Worm (Caenorhabditis elegans) whole organism, L1 larva: ENCODE measurements around the gene pafo-1.

ENCODE experiments used
- C34B4.2 ChIP-seq: sonication (generic microtip); optimal IDR thresholded peaks from 2 replicates; lab custom pipeline; 2017; ENCODE audit warnings: mild to moderate bottlenecking, missing genetic modification characterization, missing compliant biosample characterization
- F16B12.6 ChIP-seq: fragments of 150-350 bp; optimal IDR thresholded peaks from 2 replicates; lab custom pipeline; 2014; ENCODE audit warnings: missing biosample characterization, missing genetic modification characterization
- Y116A8C.19 ChIP-seq: sonication (generic microtip); optimal IDR thresholded peaks from 2 replicates; lab custom pipeline; 2016; ENCODE audit warnings: missing compliant biosample characterization, missing genetic modification characterization, borderline replicate concordance
- alr-1 ChIP-seq: fragments of 200-800 bp; sonication (Bioruptor generic); optimal IDR thresholded peaks from 2 replicates; lab custom pipeline; 2018; ENCODE audit warnings: borderline replicate concordance, mild to moderate bottlenecking, missing genetic modification characterization, missing compliant biosample characterization
- blmp-1 ChIP-seq: fragments of 150-350 bp; optimal IDR thresholded peaks from 2 replicates; lab custom pipeline; 2014; ENCODE audit warnings: missing biosample characterization, missing genetic modification characterization
- ceh-63 ChIP-seq: fragments of 200-800 bp; sonication (Bioruptor generic); optimal IDR thresholded peaks from 2 replicates; lab custom pipeline; 2018; ENCODE audit warnings: mild to moderate bottlenecking, missing genetic modification characterization, missing compliant biosample characterization
- ceh-8 ChIP-seq: fragments of 200-800 bp; sonication (Bioruptor generic); optimal IDR thresholded peaks from 2 replicates; lab custom pipeline; 2018; ENCODE audit warnings: mild to moderate bottlenecking, missing genetic modification characterization, moderate library complexity, missing compliant biosample characterization
- ceh-88 ChIP-seq: fragments of 200-800 bp; sonication (Bioruptor generic); IDR thresholded peaks from 2 replicates; pipeline ENCODE4 v1.3.6; 2022; ENCODE audit warnings: missing genetic modification characterization, missing compliant biosample characterization
- ces-1 ChIP-seq: fragments of 150-350 bp; optimal IDR thresholded peaks from 2 replicates; lab custom pipeline; 2014; ENCODE audit warnings: missing biosample characterization, missing genetic modification reagents, missing genetic modification characterization
- efl-1 ChIP-seq, 4 experiments: fragments of 150-350 bp; optimal IDR thresholded peaks in 3 of 4; peaks in 1 of 4; 1 replicate in 1 of 4; 2 replicates in 3 of 4; lab custom pipeline; 2014; ENCODE audit warnings: missing biosample characterization in 2 of 4, missing genetic modification characterization in 2 of 4, missing genetic modification reagents in 2 of 4
- egl-13 ChIP-seq: sonication (generic microtip); optimal IDR thresholded peaks from 2 replicates; lab custom pipeline; 2016; ENCODE audit warnings: missing genotype, missing genetic modification reagents, missing genetic modification characterization, missing compliant biosample characterization
- egl-27 ChIP-seq, 2 experiments: fragments of 150-350 bp in 1 of 2; sonication (generic microtip); optimal IDR thresholded peaks; 3 replicates each; lab custom pipeline; 2017 to 2018; ENCODE audit warnings: missing biosample characterization in 2 of 2, missing genetic modification characterization in 2 of 2, missing genetic modification reagents in 2 of 2
- elt-3 ChIP-seq, 6 experiments: fragments of 150-350 bp in 1 of 6; sonication (generic microtip); optimal IDR thresholded peaks; 2 replicates each; lab custom pipeline; 2017 to 2018; ENCODE audit warnings: missing biosample characterization in 6 of 6, missing genetic modification characterization in 6 of 6, inconsistent platforms in 1 of 6
- fkh-10 ChIP-seq: sonication (generic microtip); optimal IDR thresholded peaks from 2 replicates; lab custom pipeline; 2017; ENCODE audit warnings: missing biosample characterization, missing genetic modification reagents, missing genetic modification characterization
- fos-1 ChIP-seq: fragments of 150-350 bp; optimal IDR thresholded peaks from 2 replicates; lab custom pipeline; 2014; ENCODE audit warnings: missing biosample characterization, missing genetic modification characterization
- hlh-4 ChIP-seq: sonication (generic microtip); optimal IDR thresholded peaks from 2 replicates; lab custom pipeline; 2016; ENCODE audit warnings: mild to moderate bottlenecking, missing genetic modification characterization, missing compliant biosample characterization
- hpl-2 ChIP-seq: fragments of 150-350 bp; optimal IDR thresholded peaks from 2 replicates; lab custom pipeline; 2014; ENCODE audit warnings: missing biosample characterization, missing genetic modification reagents, missing genetic modification characterization
- lin-14 ChIP-seq: fragments of 200-800 bp; sonication (Bioruptor generic); optimal IDR thresholded peaks from 2 replicates; lab custom pipeline; 2018; ENCODE audit warnings: mild to moderate bottlenecking, missing genetic modification characterization, moderate library complexity, missing compliant biosample characterization
- lin-15B ChIP-seq: fragments of 150-350 bp; sonication (generic microtip); optimal IDR thresholded peaks from 3 replicates; lab custom pipeline; 2014; ENCODE audit warnings: missing biosample characterization, missing genetic modification characterization
- lin-39 ChIP-seq: fragments of 150-350 bp; optimal IDR thresholded peaks from 2 replicates; lab custom pipeline; 2014; ENCODE audit warnings: missing biosample characterization, missing genetic modification reagents, missing genetic modification characterization
- lir-3 ChIP-seq: sonication (generic microtip); optimal IDR thresholded peaks from 2 replicates; lab custom pipeline; 2016; ENCODE audit warnings: mild to moderate bottlenecking, missing genetic modification characterization, moderate library complexity, missing compliant biosample characterization; ENCODE audit not compliant: poor library complexity
- mef-2 ChIP-seq: fragments of 150-350 bp; optimal IDR thresholded peaks from 2 replicates; lab custom pipeline; 2014; ENCODE audit warnings: missing biosample characterization, missing genetic modification characterization
- nhr-11 ChIP-seq: fragments of 150-350 bp; optimal IDR thresholded peaks from 2 replicates; lab custom pipeline; 2014; ENCODE audit warnings: missing biosample characterization, missing genetic modification characterization
- nhr-12 ChIP-seq: sonication (generic microtip); optimal IDR thresholded peaks from 2 replicates; lab custom pipeline; 2017; ENCODE audit warnings: missing biosample characterization, missing genetic modification characterization
- nhr-20 ChIP-seq: sonication (generic microtip); optimal IDR thresholded peaks from 2 replicates; lab custom pipeline; 2016; ENCODE audit warnings: mild to moderate bottlenecking, missing genetic modification characterization, missing compliant biosample characterization
- nhr-71 ChIP-seq: sonication (generic microtip); optimal IDR thresholded peaks from 2 replicates; lab custom pipeline; 2016; ENCODE audit warnings: mild to moderate bottlenecking, missing genetic modification characterization, moderate library complexity, missing compliant biosample characterization
- nhr-77 ChIP-seq: fragments of 150-350 bp; optimal IDR thresholded peaks from 2 replicates; lab custom pipeline; 2014; ENCODE audit warnings: missing biosample characterization, missing genetic modification characterization
- nhr-85 ChIP-seq: sonication (generic microtip); peaks from one replicate; lab custom pipeline; 2016; ENCODE audit warnings: missing genetic modification characterization, inconsistent platforms, missing compliant biosample characterization
- pag-3 ChIP-seq: sonication (generic microtip); optimal IDR thresholded peaks from 2 replicates; lab custom pipeline; 2017; ENCODE audit warnings: missing genetic modification characterization, mild to moderate bottlenecking, missing compliant biosample characterization, antibody characterized with exemption, borderline replicate concordance; ENCODE audit not compliant: insufficient read depth
- pqm-1 ChIP-seq: sonication (generic microtip); optimal IDR thresholded peaks from 3 replicates; lab custom pipeline; 2017; ENCODE audit warnings: missing biosample characterization, missing genetic modification characterization
- rnt-1 ChIP-seq: sonication (generic microtip); optimal IDR thresholded peaks from 2 replicates; lab custom pipeline; 2016; ENCODE audit warnings: mild to moderate bottlenecking, missing genetic modification characterization, moderate library complexity, missing compliant biosample characterization
- skn-1 ChIP-seq: fragments of 150-350 bp; optimal IDR thresholded peaks from 2 replicates; lab custom pipeline; 2014; ENCODE audit warnings: missing biosample characterization, missing genetic modification characterization
- snu-23 ChIP-seq: sonication (generic microtip); optimal IDR thresholded peaks from 2 replicates; lab custom pipeline; 2016; ENCODE audit warnings: missing genetic modification characterization, missing compliant biosample characterization
- sptf-1 ChIP-seq: fragments of 150-350 bp; optimal IDR thresholded peaks from 2 replicates; lab custom pipeline; 2014; ENCODE audit warnings: missing biosample characterization, missing genetic modification characterization
- swsn-7 ChIP-seq: sonication (generic microtip); optimal IDR thresholded peaks from 2 replicates; lab custom pipeline; 2016; ENCODE audit warnings: missing genetic modification characterization, missing compliant biosample characterization
- unc-130 ChIP-seq: fragments of 150-350 bp; optimal IDR thresholded peaks from 2 replicates; lab custom pipeline; 2017; ENCODE audit warnings: missing biosample characterization, missing genetic modification characterization, inconsistent platforms
- unc-62 ChIP-seq: fragments of 150-350 bp; optimal IDR thresholded peaks from 2 replicates; lab custom pipeline; 2014; ENCODE audit warnings: missing biosample characterization, missing genetic modification reagents, missing genetic modification characterization
- unc-98 ChIP-seq: fragments of 200-800 bp; sonication (Bioruptor generic); IDR thresholded peaks from 2 replicates; pipeline ENCODE4 v1.3.6; 2022; ENCODE audit warnings: missing genetic modification characterization, missing compliant biosample characterization
- vab-15 ChIP-seq: sonication (generic microtip); optimal IDR thresholded peaks from 2 replicates; lab custom pipeline; 2017; ENCODE audit warnings: missing genotype, mild to moderate bottlenecking, missing genetic modification characterization, missing compliant biosample characterization
- ztf-4 ChIP-seq: fragments of 150-350 bp; optimal IDR thresholded peaks from 2 replicates; lab custom pipeline; 2014; ENCODE audit warnings: missing biosample characterization, missing genetic modification characterization

Gene pafo-1

ce11 chrV:11506347-11506746 lies 15.2 kb upstream of the pafo-1 start (continued):
- TF ChIP-seq egl-13 (tag; lab: Kevin White, UChicago): no peak
- no peak for TF ChIP-seq unc-62 (GFP tag; lab: Kevin White, UChicago)
- TF ChIP-seq lir-3 (tag; lab: Kevin White, UChicago): no peak
- TF ChIP-seq elt-3 (tag; optimal IDR thresholded peaks at IDR 0.05; lab: Kevin White, UChicago): no peak
- TF ChIP-seq hlh-4: no peak
- TF ChIP-seq lin-14 (GFP tag; lab: Kevin White, UChicago): peak; percentile 88
- TF ChIP-seq sptf-1 (tag; lab: Kevin White, UChicago): no peak
- no peak for TF ChIP-seq ces-1
- no peak for TF ChIP-seq lin-15B
- no peak for TF ChIP-seq vab-15 (tag; lab: Kevin White, UChicago)
- no peak for TF ChIP-seq ceh-88 (GFP tag; lab: Robert Waterston, UW)
- TF ChIP-seq rnt-1: peak; percentile 61
- TF ChIP-seq fkh-10 (GFP tag; lab: Kevin White, UChicago): no peak
- no peak for TF ChIP-seq lin-39 (tag; lab: Kevin White, UChicago)
- TF ChIP-seq, all 84 proteins: peak for 12

- no peak for TF ChIP-seq C34B4.2 (tag; lab: Kevin White, UChicago)
- TF ChIP-seq lin-14 (GFP tag; lab: Kevin White, UChicago): peak; percentile 55
- no peak for TF ChIP-seq unc-130 (tag; lab: Kevin White, UChicago)
- peak; percentile 7 for TF ChIP-seq nhr-20 (tag; lab: Kevin White, UChicago)
- TF ChIP-seq efl-1 (optimal IDR thresholded peaks at IDR 0.05; lab: Kevin White, UChicago): no peak
- peak in 1 of 2 experiments; percentile 70 for TF ChIP-seq efl-1 (GFP tag; optimal IDR thresholded peaks at IDR 0.05 in 1 of 2; lab: Kevin White, UChicago)
- no peak for TF ChIP-seq ceh-63 (GFP tag; lab: Kevin White, UChicago)
- no peak for TF ChIP-seq Y116A8C.19 (tag; lab: Kevin White, UChicago)
- TF ChIP-seq skn-1 (tag; lab: Kevin White, UChicago): peak; percentile 21
- no peak for TF ChIP-seq unc-98 (GFP tag; lab: Robert Waterston, UW)
- TF ChIP-seq swsn-7 (tag; lab: Kevin White, UChicago): no peak
- TF ChIP-seq hlh-4: no peak
- no peak for TF ChIP-seq nhr-77 (tag; lab: Kevin White, UChicago)
- TF ChIP-seq unc-62 (GFP tag; lab: Kevin White, UChicago): no peak
- TF ChIP-seq pag-3: peak; percentile 57
- TF ChIP-seq ces-1: no peak
- no peak for TF ChIP-seq egl-27 (tag; optimal IDR thresholded peaks at IDR 0.05; lab: Kevin White, UChicago)
- peak; percentile 77 for TF ChIP-seq nhr-85 (tag; lab: Kevin White, UChicago)
- TF ChIP-seq ceh-8 (GFP tag; lab: Kevin White, UChicago): no peak
- no peak for TF ChIP-seq nhr-12 (tag; lab: Kevin White, UChicago)
- peak; percentile 5 for TF ChIP-seq snu-23 (GFP tag; lab: Kevin White, UChicago)
- TF ChIP-seq blmp-1 (tag; lab: Kevin White, UChicago): peak; percentile 62
- TF ChIP-seq elt-3 (tag; optimal IDR thresholded peaks at IDR 0.05; lab: Kevin White, UChicago): peak in 3 of 6 experiments; percentile 6 to 62 (median 62)
Measured at ce11 chrV:11508773-11509172, 12.7 kb upstream of the pafo-1 start, which contains the start of gene ttll-5. TSS of gene ttll-5 (plus strand) at chrV:11509060.

DNA sequence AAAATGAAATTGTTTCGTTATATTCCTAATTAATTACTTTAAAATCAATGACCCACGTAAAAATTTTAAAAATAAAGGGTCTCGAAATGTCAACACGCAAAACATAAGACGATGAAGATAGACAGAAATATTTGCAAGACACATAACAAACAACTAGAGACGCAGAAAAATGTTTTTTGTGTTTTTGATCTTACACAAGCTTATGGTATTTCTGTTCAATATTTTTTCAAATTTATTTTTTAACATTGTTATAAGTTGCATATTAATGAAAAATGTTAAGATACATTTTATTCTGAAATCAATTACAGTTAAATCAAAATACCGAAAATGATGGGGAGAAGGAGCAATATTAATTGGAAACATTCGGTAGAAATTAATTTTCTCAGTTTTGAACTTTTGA lies 8.1 kb upstream of the pafo-1 start, which contains the start of gene C55A6.3:
Gene C55A6.3, minus strand, starts transcription at position 101 of the 400 bp plus-strand sequence.
- no peak for TF ChIP-seq Y116A8C.19 (tag; lab: Kevin White, UChicago)
- no peak for TF ChIP-seq unc-62 (GFP tag; lab: Kevin White, UChicago)
- TF ChIP-seq hlh-4: no peak
- no peak for TF ChIP-seq mef-2
- TF ChIP-seq ztf-4 (tag; lab: Kevin White, UChicago): no peak
- TF ChIP-seq nhr-71 (tag; lab: Kevin White, UChicago): no peak
- TF ChIP-seq, all 84 proteins: peak for 0

- TF ChIP-seq rnt-1: no peak
- TF ChIP-seq pqm-1: no peak
- no peak for TF ChIP-seq unc-62 (GFP tag; lab: Kevin White, UChicago)
- TF ChIP-seq unc-130 (tag; lab: Kevin White, UChicago): no peak
- TF ChIP-seq skn-1 (tag; lab: Kevin White, UChicago): no peak
- TF ChIP-seq ztf-4 (tag; lab: Kevin White, UChicago): no peak
- TF ChIP-seq hpl-2: no peak
- TF ChIP-seq fos-1: no peak
- no peak for TF ChIP-seq F16B12.6
- TF ChIP-seq nhr-11: no peak
- TF ChIP-seq alr-1 (tag; lab: Kevin White, UChicago): no peak
- TF ChIP-seq snu-23 (GFP tag; lab: Kevin White, UChicago): no peak
Measured at ce11 chrV:11514677-11515076, 6.8 kb upstream of the pafo-1 start, which contains the start of gene C55A6.6. TSS of gene C55A6.6 (minus strand) at chrV:11514737.
